Worm (Caenorhabditis elegans): ENCODE data around the gene C27D9.2.
A peak's percentile ranks its signal among the peaks of the same experiment; 100 is the strongest.

C27D9.2 gene

DNA sequence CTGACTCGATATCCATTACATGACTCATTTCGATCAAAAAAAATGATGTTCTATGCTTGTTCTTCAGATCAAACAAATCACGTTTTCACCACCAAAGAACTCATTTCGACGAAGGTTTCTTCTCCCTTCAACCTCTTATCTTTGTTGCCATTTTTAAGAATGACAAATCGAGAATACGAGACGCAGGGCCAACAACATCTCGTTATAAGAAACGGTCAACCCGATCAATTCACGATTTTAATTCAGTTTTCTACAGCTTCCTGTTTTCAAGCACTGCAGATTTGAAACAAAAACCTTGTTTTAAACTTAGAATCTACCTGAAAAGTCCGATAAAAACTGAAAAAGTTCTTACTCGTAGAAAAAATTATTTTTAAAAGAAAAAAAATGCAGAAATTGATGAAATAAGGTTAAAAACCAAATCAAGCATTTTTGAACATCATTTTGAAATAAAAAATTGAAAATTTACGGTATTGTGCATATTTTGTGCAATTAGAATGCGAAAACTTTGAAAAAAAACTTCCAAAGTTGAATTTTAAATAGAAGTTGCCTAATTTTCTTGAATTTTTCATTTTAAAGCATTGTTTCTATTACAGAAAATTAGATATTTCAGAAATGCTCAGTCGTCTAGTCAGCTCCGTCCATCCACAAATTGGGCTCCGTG lies 15.0 kb downstream of the C27D9.2 start, which contains the start of gene acs-11:
Gene acs-11 (plus strand): TSS at position 611 of the 661 bp plus-strand sequence.
- no peak for TF ChIP-seq aly-1 (tag; optimal IDR thresholded peaks at IDR 0.05)
- TF ChIP-seq hnd-1 (tag; optimal IDR thresholded peaks at IDR 0.05), result no peak
- TF ChIP-seq tbx-11 (GFP tag; IDR thresholded peaks at IDR 0.05), result no peak
- TF ChIP-seq F13C5.2 (tag; optimal IDR thresholded peaks at IDR 0.05), result no peak
- TF ChIP-seq pes-1 (GFP tag; IDR thresholded peaks at IDR 0.05), result no peak
- no peak for TF ChIP-seq scrt-1 (GFP tag; IDR thresholded peaks at IDR 0.05)
- no peak for TF ChIP-seq ama-1 (optimal IDR thresholded peaks at IDR 0.05)
- no peak for TF ChIP-seq flt-1 (GFP tag; IDR thresholded peaks at IDR 0.05)
- no peak for TF ChIP-seq tbx-37 (GFP tag; conservative IDR thresholded peaks at IDR 0.05)
- no peak for TF ChIP-seq B0310.2 (tag; optimal IDR thresholded peaks at IDR 0.05)

DNA sequence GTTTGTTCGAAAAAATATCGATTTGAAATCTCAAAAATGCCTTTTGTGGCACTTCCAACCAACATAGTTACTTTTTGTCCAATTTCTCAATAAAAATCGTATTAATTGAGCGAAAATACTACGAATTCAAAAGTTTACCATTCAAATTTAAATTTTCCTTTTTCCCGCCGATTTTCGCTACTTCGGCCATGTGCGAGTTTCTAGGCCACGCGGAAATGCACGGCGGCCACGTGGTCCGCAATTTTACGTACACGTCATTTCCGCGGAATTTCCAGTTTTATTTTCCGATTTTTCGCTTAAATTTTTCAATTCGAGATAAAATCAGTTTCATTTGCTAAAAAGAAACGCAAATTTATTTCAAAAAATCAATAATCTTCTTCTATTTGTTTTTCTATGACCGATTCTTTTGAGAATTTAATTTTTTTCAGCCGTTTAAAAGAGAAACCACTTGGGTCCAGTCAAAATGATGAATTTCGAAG lies 16.6 kb downstream of the C27D9.2 start, which contains the start of gene eas-1:
Gene eas-1 (plus strand): TSS at position 429 of the 479 bp plus-strand sequence.
- TF ChIP-seq F13C5.2 (tag; optimal IDR thresholded peaks at IDR 0.05) (peak; percentile 40), pes-1 (GFP tag; IDR thresholded peaks at IDR 0.05) (peak; percentile 71; the same call in 1 of the 2 replicates), tra-4 (tag; optimal IDR thresholded peaks at IDR 0.05) (no peak), ceh-36 (tag; optimal IDR thresholded peaks at IDR 0.05) (no peak), scrt-1 (GFP tag; IDR thresholded peaks at IDR 0.05) (no peak), flt-1 (GFP tag; IDR thresholded peaks at IDR 0.05) (no peak), hmg-4 (GFP tag; optimal IDR thresholded peaks at IDR 0.05) (peak; percentile 69), sea-1 (GFP tag; conservative IDR thresholded peaks at IDR 0.05) (no peak), ama-1 (optimal IDR thresholded peaks at IDR 0.05) (no peak), ceh-13 (GFP tag; optimal IDR thresholded peaks at IDR 0.05) (no peak), hmbx-1 (tag; optimal IDR thresholded peaks at IDR 0.05) (no peak), ets-7 (tag; optimal IDR thresholded peaks at IDR 0.05) (peak; percentile 49), B0310.2 (tag; optimal IDR thresholded peaks at IDR 0.05) (no peak), aly-1 (tag; optimal IDR thresholded peaks at IDR 0.05) (no peak), hnd-1 (tag; optimal IDR thresholded peaks at IDR 0.05) (no peak), tbx-11 (GFP tag; IDR thresholded peaks at IDR 0.05) (no peak), tbx-37 (GFP tag; conservative IDR thresholded peaks at IDR 0.05) (peak; percentile 92)

DNA sequence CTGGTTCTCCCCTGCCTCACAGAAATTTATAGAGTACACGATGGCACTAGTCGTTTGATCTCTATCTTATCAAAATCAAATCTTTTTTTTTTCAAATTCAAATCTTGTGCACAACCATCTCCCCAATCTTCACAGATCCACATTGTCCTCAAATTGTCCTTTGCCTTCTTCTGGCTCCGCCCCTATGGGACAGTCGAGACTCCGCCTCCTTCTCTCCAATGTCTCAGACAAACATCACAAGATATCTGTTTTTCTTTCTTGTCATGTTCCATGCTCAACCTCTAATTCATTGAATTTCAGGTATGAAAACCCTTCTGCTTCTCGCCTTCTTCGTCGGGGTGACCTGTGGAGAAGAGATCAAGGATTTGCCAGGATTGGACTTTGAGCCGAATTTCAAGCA lies 19.3 kb downstream of the C27D9.2 start, which contains the start of gene ctsa-1.1:
Gene ctsa-1.1 (plus strand): TSS at position 301 of the 400 bp plus-strand sequence.
- TF ChIP-seq hnd-1 (tag; optimal IDR thresholded peaks at IDR 0.05), result no peak
- no peak for TF ChIP-seq hmg-4 (GFP tag; optimal IDR thresholded peaks at IDR 0.05)
- TF ChIP-seq scrt-1 (GFP tag; IDR thresholded peaks at IDR 0.05), result no peak
- TF ChIP-seq B0310.2 (tag; optimal IDR thresholded peaks at IDR 0.05), result no peak
- TF ChIP-seq aly-1 (tag; optimal IDR thresholded peaks at IDR 0.05), result no peak

DNA sequence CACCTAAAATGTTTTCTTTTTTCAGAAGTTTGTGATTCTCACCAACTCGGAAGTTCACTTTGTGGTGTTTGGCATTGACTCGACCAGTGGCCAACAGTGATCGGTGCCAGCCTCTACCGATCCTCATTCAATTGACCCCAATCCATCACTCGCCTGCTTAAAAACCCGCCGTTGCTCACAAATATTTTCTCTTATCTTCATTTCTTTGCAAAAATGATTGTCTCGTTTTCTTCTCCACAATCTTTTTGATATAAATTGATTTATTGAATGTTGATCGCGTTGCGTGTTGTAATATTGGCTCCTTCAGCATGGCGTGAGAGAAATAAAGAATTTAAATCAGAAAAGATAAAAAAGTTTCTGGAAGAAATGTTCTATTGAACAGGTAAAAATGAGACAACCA lies 20.1 kb downstream of the C27D9.2 start:
- TF ChIP-seq F13C5.2 (tag; optimal IDR thresholded peaks at IDR 0.05) (no peak), tbx-11 (GFP tag; IDR thresholded peaks at IDR 0.05) (no peak), hmbx-1 (tag; optimal IDR thresholded peaks at IDR 0.05) (no peak), ama-1 (optimal IDR thresholded peaks at IDR 0.05) (no peak), hmg-4 (GFP tag; optimal IDR thresholded peaks at IDR 0.05) (no peak), ets-7 (tag; optimal IDR thresholded peaks at IDR 0.05) (no peak), ceh-13 (GFP tag; optimal IDR thresholded peaks at IDR 0.05) (no peak), hnd-1 (tag; optimal IDR thresholded peaks at IDR 0.05) (no peak), pes-1 (GFP tag; IDR thresholded peaks at IDR 0.05) (no peak), ceh-36 (tag; optimal IDR thresholded peaks at IDR 0.05) (no peak), flt-1 (GFP tag; IDR thresholded peaks at IDR 0.05) (no peak), tbx-37 (GFP tag; conservative IDR thresholded peaks at IDR 0.05) (no peak), tra-4 (tag; optimal IDR thresholded peaks at IDR 0.05) (no peak), B0310.2 (tag; optimal IDR thresholded peaks at IDR 0.05) (no peak), scrt-1 (GFP tag; IDR thresholded peaks at IDR 0.05) (no peak), sea-1 (GFP tag; conservative IDR thresholded peaks at IDR 0.05) (no peak), aly-1 (tag; optimal IDR thresholded peaks at IDR 0.05) (no peak)

DNA sequence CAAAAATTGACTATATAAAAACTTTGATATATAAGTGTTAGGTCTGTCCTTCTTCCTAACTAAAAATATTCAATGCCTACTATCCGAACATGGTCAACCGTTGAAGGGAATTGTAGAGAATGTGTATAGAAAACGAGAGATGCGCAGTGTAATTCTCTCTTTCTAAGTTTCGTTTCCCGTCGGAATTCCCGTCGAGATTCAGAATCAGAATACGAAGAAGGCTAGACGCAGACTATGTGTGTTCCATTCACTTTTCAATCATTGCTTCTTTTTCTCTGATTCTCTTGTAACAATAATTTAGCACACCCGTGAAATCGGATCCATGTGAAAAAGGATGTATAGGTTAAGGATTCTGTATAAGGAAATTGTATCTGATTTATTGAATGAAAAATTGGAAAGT lies 22.2 kb downstream of the C27D9.2 start:
- TF ChIP-seq sea-1 (GFP tag; conservative IDR thresholded peaks at IDR 0.05), result no peak
- no peak for TF ChIP-seq ceh-13 (GFP tag; optimal IDR thresholded peaks at IDR 0.05)
- no peak for TF ChIP-seq hmbx-1 (tag; optimal IDR thresholded peaks at IDR 0.05)
- TF ChIP-seq hnd-1 (tag; optimal IDR thresholded peaks at IDR 0.05), result no peak
- no peak for TF ChIP-seq aly-1 (tag; optimal IDR thresholded peaks at IDR 0.05)
- TF ChIP-seq tbx-37 (GFP tag; conservative IDR thresholded peaks at IDR 0.05), result no peak
- TF ChIP-seq pes-1 (GFP tag; IDR thresholded peaks at IDR 0.05), result no peak
- TF ChIP-seq B0310.2 (tag; optimal IDR thresholded peaks at IDR 0.05), result no peak
- TF ChIP-seq scrt-1 (GFP tag; IDR thresholded peaks at IDR 0.05), result no peak
- TF ChIP-seq tra-4 (tag; optimal IDR thresholded peaks at IDR 0.05), result no peak

DNA sequence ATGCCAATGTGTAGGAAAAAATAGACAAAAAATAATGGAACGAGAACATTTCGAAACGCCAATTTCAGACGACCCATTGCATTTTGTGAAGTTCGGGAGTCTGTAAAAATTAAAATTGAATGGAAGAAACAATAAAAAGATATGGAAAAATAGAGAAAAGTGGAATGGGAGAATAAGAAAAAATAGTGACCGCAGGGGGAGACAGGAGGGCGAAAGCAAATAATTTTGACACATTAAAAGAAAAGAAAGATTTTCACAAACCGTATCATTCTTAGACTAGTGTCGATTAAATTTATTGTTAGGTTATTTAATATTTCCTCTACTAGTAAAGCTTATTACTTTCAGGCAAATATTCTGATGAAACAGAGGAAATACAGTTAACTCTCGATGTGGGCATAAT lies 22.8 kb downstream of the C27D9.2 start, which contains the start of gene F41C3.11:
Gene F41C3.11 (minus strand): TSS at position 101 of the 400 bp plus-strand sequence.
- TF ChIP-seq scrt-1 (GFP tag; IDR thresholded peaks at IDR 0.05), result no peak
- TF ChIP-seq hnd-1 (tag; optimal IDR thresholded peaks at IDR 0.05), result no peak
- TF ChIP-seq hmg-4 (GFP tag; optimal IDR thresholded peaks at IDR 0.05), result no peak
- TF ChIP-seq pes-1 (GFP tag; IDR thresholded peaks at IDR 0.05), result no peak
- TF ChIP-seq B0310.2 (tag; optimal IDR thresholded peaks at IDR 0.05), result no peak
- no peak for TF ChIP-seq ceh-36 (tag; optimal IDR thresholded peaks at IDR 0.05)

DNA sequence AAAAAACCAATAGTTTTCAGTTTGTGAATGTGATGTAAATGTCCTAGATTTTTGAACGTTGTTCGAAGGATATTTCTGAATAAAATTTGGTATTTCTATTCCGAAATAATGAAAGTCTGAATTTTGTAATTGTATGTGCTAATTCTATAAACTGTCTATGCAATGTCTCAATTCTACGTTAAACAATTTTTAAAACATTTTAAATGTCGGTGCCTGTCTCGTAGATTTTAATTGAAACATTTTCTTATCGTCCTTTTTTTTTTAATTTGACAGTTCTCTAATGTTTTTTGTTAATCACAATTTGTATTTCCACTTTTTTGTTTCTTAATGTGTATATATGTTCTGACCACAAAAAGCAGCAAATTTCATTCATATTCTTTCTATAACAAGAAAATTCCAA lies 26.9 kb downstream of the C27D9.2 start, which contains the start of gene F41C3.7:
Gene F41C3.7 (plus strand): TSS at position 301 of the 400 bp plus-strand sequence.
- TF ChIP-seq flt-1 (GFP tag; IDR thresholded peaks at IDR 0.05) (no peak), hnd-1 (tag; optimal IDR thresholded peaks at IDR 0.05) (no peak), ceh-13 (GFP tag; optimal IDR thresholded peaks at IDR 0.05) (no peak), ceh-36 (tag; optimal IDR thresholded peaks at IDR 0.05) (no peak), hmg-4 (GFP tag; optimal IDR thresholded peaks at IDR 0.05) (no peak), pes-1 (GFP tag; IDR thresholded peaks at IDR 0.05) (no peak), tra-4 (tag; optimal IDR thresholded peaks at IDR 0.05) (no peak), B0310.2 (tag; optimal IDR thresholded peaks at IDR 0.05) (no peak)
